Fruit fly (Drosophila melanogaster) whole organism, adult: ENCODE results near the gene Alh.

ENCODE experiments used
- CG1620 ChIP-seq: fragments of 200-800 bp; sonication (Bioruptor generic); optimal IDR thresholded peaks from 2 replicates; lab custom pipeline; 2016; ENCODE audit warnings: missing biosample characterization, missing genetic modification characterization
- CG5204 ChIP-seq: fragments of 200-800 bp; sonication (Bioruptor generic); optimal IDR thresholded peaks from 2 replicates; lab custom pipeline; 2016; ENCODE audit warnings: missing biosample characterization, missing genetic modification characterization
- Crg-1 ChIP-seq: fragments of 200-800 bp; sonication (Bioruptor generic); optimal IDR thresholded peaks from 2 replicates; lab custom pipeline; 2016; ENCODE audit warnings: missing biosample characterization, missing genetic modification characterization

dm6 chr3R:7157102-7157501 lies 33.1 kb upstream of the Alh start:
- no peak for TF ChIP-seq CG5204 (GFP tag; lab: Kevin White, UChicago)
- no peak for TF ChIP-seq CG1620
- TF ChIP-seq Crg-1, result no peak
